Worm (Caenorhabditis elegans): ENCODE data around the gene C01B10.44.
"Not testable (repeated sequence)": the region's sequence is repeated elsewhere in the genome, so short reads cannot be mapped to it uniquely, and the experiment has no call there.

C01B10.44 gene

ce11 chrIV:6597298-6597697, 26.2 kb upstream of the C01B10.44 start, which contains the start of gene F38A5.6:
Gene F38A5.6, minus strand, starts transcription at chrIV:6597398.
- no peak for TF ChIP-seq dao-5 (tag; optimal IDR thresholded peaks at IDR 0.05)
- TF ChIP-seq W03F9.2 (tag; optimal IDR thresholded peaks at IDR 0.05) = no peak
- TF ChIP-seq him-1 (tag; optimal IDR thresholded peaks at IDR 0.05) = no peak

DNA sequence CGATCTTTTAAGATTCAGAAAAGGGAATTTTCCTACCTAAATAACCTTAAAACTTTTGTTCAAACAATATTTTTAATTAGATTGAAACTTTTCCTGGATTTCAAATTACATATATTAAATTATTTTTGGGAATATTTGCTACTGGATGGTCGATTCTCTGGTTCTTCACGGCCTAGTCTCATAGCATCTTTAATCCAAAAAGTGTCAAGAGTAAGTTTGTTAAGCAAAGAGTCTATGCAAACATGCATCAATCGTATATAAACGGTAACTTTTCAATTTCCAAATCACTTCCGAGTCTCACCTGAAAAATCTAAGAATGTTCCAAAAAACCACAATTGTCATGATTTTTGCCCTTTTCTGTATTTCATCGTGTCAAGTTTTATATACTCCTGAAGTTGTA, 25.6 kb upstream of the C01B10.44 start, which contains the start of gene nspb-4:
TSS of gene nspb-4 (plus strand) at position 301 of the 400 bp plus-strand sequence.
- not testable (repeated sequence) for TF ChIP-seq him-1, W03F9.2, dao-5 (tag; optimal IDR thresholded peaks at IDR 0.05)

- not testable (repeated sequence) for TF ChIP-seq W03F9.2, him-1, dao-5 (tag; optimal IDR thresholded peaks at IDR 0.05)
These were observed 24.8 kb upstream of the C01B10.44 start, which contains the start of gene nspb-5 for ce11 chrIV:6598740-6599139. Gene nspb-5, plus strand, starts transcription at chrIV:6599040.

DNA sequence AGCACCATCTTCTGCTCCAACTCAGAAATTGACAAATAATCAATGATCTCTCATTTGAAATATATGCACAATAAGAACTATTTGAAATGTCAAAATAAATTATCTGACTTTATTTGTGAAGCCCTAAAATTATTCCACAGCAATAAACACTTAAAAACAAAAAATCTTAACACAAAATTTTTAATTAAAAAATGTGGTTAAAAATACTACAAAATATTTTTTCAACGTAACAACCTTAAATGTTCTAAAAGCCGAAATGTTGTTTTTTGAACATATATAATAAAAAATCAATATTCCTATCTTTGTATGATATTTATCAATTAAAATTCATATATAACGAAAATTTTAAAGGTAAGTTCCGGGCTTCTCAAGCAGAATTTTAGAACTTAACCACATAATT, 24.0 kb upstream of the C01B10.44 start, which contains the start of gene F38A5.8:
TSS of gene F38A5.8 (plus strand) at position 301 of the 400 bp plus-strand sequence.
- no peak for TF ChIP-seq him-1 (tag; optimal IDR thresholded peaks at IDR 0.05)
- TF ChIP-seq dao-5 (tag; optimal IDR thresholded peaks at IDR 0.05) = no peak
- TF ChIP-seq W03F9.2 (tag; optimal IDR thresholded peaks at IDR 0.05) = no peak

DNA sequence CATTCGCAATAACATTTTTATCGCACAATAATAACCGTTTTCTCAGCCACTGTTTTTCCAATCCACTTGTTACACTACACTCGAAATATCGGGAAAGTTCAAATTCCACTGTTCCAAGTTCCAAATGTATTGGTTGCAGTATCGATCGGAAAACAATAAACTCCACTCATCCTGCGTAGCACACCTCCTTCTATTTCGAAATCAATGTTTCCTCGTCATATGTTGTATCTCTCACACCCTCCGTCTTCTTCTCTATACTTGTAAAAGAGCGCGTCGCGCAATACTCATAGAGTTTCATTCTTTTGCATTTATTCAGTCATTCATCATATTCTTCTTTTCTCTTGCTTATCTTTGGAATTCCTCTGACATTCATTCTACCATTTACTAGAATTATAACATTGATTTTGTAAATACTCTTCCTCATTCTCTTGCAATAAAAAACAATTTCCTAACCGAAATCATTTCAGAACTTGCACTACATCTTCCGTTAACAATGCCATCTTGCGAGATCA, 22.2 kb upstream of the C01B10.44 start, which contains the start of gene sup-36:
TSS of gene sup-36 (plus strand) at position 462 of the 512 bp plus-strand sequence.
- TF ChIP-seq W03F9.2 (tag; optimal IDR thresholded peaks at IDR 0.05) (no peak), dao-5 (tag; optimal IDR thresholded peaks at IDR 0.05) (no peak), him-1 (tag; optimal IDR thresholded peaks at IDR 0.05) (no peak)

ce11 chrIV:6602376-6602775, 21.1 kb upstream of the C01B10.44 start, which contains the start of gene F15B10.3:
Gene F15B10.3, plus strand, starts transcription at chrIV:6602676.
- no peak for TF ChIP-seq W03F9.2 (tag; optimal IDR thresholded peaks at IDR 0.05)
- TF ChIP-seq dao-5 (tag; optimal IDR thresholded peaks at IDR 0.05) = no peak
- no peak for TF ChIP-seq him-1 (tag; optimal IDR thresholded peaks at IDR 0.05)

DNA sequence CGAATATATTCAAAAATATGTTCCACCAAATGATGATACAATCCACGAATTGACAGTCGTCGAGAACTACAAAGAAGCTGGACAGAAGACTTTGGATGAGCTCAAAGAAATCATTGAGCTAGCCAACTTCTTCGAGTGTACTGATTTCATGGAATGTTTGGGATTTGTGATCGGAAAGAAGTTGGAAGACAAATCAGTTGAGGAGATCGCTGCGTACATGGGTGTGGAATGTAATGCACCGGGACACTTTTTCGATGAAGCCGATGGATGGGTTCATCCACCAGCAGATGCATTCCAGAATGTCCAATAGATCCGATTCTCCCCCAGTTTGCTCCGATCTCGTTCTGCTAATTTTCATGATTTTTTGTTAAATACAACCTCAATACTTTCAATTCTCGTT, 19.9 kb upstream of the C01B10.44 start:
- no peak for TF ChIP-seq dao-5 (tag; optimal IDR thresholded peaks at IDR 0.05)
- no peak for TF ChIP-seq W03F9.2 (tag; optimal IDR thresholded peaks at IDR 0.05)
- TF ChIP-seq him-1 (tag; optimal IDR thresholded peaks at IDR 0.05) = no peak

- no peak for TF ChIP-seq W03F9.2 (tag; optimal IDR thresholded peaks at IDR 0.05)
- TF ChIP-seq dao-5 (tag; optimal IDR thresholded peaks at IDR 0.05) = no peak
- no peak for TF ChIP-seq him-1 (tag; optimal IDR thresholded peaks at IDR 0.05)
These were observed 17.6 kb upstream of the C01B10.44 start, which contains the start of gene nstp-2 for ce11 chrIV:6605863-6606262. Gene nstp-2, minus strand, starts transcription at chrIV:6606188.

DNA sequence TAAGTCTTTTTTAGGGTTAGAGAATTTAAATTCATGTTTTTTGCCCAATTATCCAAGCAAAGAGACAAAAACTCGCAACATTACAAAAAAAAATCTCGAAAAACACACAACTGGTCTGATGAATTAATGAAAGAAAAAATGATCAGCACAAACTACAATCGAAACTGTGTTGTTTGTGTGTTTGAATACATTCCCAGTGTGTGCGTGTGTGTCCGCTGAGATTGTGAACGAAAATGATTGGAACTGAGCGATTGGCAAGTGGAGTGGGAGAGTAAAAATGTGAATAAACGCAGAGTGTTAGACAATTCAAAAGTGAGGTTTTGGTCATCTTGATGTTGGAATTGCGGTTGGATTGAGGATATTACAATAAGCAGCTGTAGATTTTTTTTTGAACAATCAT, 16.9 kb upstream of the C01B10.44 start:
- TF ChIP-seq dao-5 (tag; optimal IDR thresholded peaks at IDR 0.05) (no peak), W03F9.2 (tag; optimal IDR thresholded peaks at IDR 0.05) (no peak), him-1 (tag; optimal IDR thresholded peaks at IDR 0.05) (no peak)

- no peak for TF ChIP-seq dao-5 (tag; optimal IDR thresholded peaks at IDR 0.05)
- TF ChIP-seq W03F9.2 (tag; optimal IDR thresholded peaks at IDR 0.05) = no peak
- no peak for TF ChIP-seq him-1 (tag; optimal IDR thresholded peaks at IDR 0.05)
These were observed 16.4 kb upstream of the C01B10.44 start for ce11 chrIV:6607059-6607458.

DNA sequence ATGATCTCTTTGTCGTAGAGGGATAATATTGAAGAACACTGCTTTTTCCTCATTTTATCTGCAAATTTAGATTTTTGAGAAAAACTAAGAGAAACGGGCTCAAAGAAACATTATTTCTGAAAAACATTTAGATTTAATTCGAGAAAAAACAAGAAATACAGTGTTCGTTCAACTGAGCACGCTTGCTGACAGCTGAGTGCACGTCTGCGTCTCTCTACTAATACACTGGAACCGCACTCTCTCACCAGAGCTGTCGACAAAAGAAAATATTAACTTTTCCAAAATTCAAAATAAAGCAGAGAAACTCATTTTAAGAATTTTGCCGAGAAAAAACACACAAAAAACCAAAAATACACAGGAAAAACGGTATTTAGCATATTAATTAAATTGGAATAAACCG, 10.2 kb upstream of the C01B10.44 start, which contains the start of gene drh-1:
TSS of gene drh-1 (minus strand) at position 58 of the 400 bp plus-strand sequence.
- TF ChIP-seq W03F9.2 (tag; optimal IDR thresholded peaks at IDR 0.05) (peak; percentile 16), dao-5 (tag; optimal IDR thresholded peaks at IDR 0.05) (no peak), him-1 (tag; optimal IDR thresholded peaks at IDR 0.05) (no peak)

- TF ChIP-seq W03F9.2 (tag; optimal IDR thresholded peaks at IDR 0.05) (peak; percentile 37), dao-5 (tag; optimal IDR thresholded peaks at IDR 0.05) (no peak)
These were observed 4.9 kb upstream of the C01B10.44 start for ce11 chrIV:6618607-6619006.

- no peak for TF ChIP-seq him-1 (tag; optimal IDR thresholded peaks at IDR 0.05)
- no peak for TF ChIP-seq dao-5 (tag; optimal IDR thresholded peaks at IDR 0.05)
- TF ChIP-seq W03F9.2 (tag; optimal IDR thresholded peaks at IDR 0.05) = no peak
These were observed 2.2 kb upstream of the C01B10.44 start, which contains the start of gene C01B10.3 for ce11 chrIV:6621252-6621651. Gene C01B10.3, minus strand, starts transcription at chrIV:6621352.

DNA sequence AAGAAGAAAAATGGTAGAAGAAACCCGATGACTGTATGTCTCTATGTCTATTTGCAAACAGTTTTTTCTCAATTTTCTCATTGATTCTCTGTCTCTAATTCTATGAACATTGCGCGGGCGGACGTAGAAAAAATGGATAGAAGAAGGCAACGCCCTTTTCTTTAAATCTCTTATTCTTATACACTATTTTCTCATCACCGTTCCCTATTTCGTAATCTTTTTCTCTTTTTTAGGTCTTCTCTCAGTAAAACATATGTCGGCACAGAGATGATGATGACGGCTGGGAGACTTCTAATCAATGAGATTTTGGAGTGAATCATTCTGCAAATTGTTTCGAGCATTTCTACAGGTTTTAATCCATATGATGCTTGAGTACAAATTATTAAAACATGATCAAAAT, 1.3 kb upstream of the C01B10.44 start:
- TF ChIP-seq him-1 (tag; optimal IDR thresholded peaks at IDR 0.05) = no peak
- TF ChIP-seq dao-5 (tag; optimal IDR thresholded peaks at IDR 0.05) = no peak
- no peak for TF ChIP-seq W03F9.2 (tag; optimal IDR thresholded peaks at IDR 0.05)

Data from whole organism, L4/young adult.